Fruit fly (Drosophila melanogaster) S2 (cell line): ENCODE results near the gene goe.

Source experiments
- CG8478 ChIP-seq: fragments of >200 bp; optimal IDR thresholded peaks from 2 replicates; lab custom pipeline; 2018
- CTCF ChIP-seq, 2 experiments: fragments of >200 bp; optimal IDR thresholded peaks; 2 replicates each; lab custom pipeline; 2018

- TF ChIP-seq CTCF (optimal IDR thresholded peaks at IDR 0.05; lab: Kevin White, UChicago): no peak
- TF ChIP-seq CG8478 (lab: Kevin White, UChicago): no peak
Observed at dm6 chrX:16757645-16758044, 5.9 kb upstream of the goe start.
